Worm (Caenorhabditis elegans): ENCODE measurements around the gene F59B2.13.

DNA sequence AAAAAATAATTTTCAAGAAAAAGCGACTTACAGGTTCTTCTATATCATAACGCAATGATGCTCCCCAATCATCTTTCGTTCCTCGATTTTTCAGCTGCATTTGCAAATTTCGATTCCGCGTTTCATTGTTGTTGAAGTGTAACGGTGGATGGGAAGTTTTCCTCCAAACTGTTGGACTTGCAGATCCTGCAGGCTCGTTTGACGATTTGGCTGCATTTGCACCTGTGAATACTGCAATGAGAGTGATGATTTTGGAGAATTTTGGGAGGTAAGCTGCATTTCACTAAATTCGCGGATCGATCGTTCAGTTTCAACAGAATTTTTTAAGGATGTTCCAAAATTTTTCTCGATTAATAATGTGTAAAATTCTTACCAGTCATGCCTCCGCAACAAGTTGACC, 46.0 kb downstream of the F59B2.13 start:
- no peak for TF ChIP-seq mdl-1 (tag; optimal IDR thresholded peaks at IDR 0.05)
- no peak for TF ChIP-seq egl-27 (tag; optimal IDR thresholded peaks at IDR 0.05)
- TF ChIP-seq aly-2 (tag; optimal IDR thresholded peaks at IDR 0.05): no peak
- TF ChIP-seq fkh-2 (tag; optimal IDR thresholded peaks at IDR 0.05): no peak

Measured in whole organism, L3 larva.